Worm (Caenorhabditis elegans) whole organism, L1 larva: ENCODE results near the gene T22C8.3.

Source experiments
- nhr-11 ChIP-seq: fragments of 150-350 bp; optimal IDR thresholded peaks from 2 replicates; lab custom pipeline; 2014; ENCODE audit warnings: missing biosample characterization, missing genetic modification characterization
- pag-3 ChIP-seq: sonication (generic microtip); optimal IDR thresholded peaks from 2 replicates; lab custom pipeline; 2017; ENCODE audit warnings: missing genetic modification characterization, mild to moderate bottlenecking, missing compliant biosample characterization, antibody characterized with exemption, borderline replicate concordance; ENCODE audit not compliant: insufficient read depth

DNA sequence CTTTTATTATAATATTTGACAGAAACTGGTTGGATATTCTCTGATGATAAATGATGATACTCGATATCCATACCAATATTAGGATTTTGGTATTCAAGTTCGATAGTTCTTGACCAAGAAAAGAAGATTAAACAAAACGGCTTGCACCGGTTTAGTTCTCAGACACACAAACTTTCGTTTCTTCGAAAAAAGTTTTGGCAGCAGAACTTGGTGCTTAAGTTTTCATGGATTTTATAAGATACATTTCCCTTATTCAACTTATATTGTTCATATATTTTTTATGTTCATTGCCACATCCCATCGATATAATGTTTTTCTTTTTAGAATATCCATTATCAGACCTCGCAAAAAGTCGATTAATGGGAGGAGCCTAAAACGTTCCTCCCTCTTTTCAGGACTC is 31.1 kb downstream of the T22C8.3 start, which contains the start of gene aptf-4:
- no peak for TF ChIP-seq nhr-11 (tag; lab: Kevin White, UChicago)
- TF ChIP-seq pag-3 (tag; lab: Kevin White, UChicago): no peak
